Fruit fly (Drosophila melanogaster) whole organism, embryonic: ENCODE data around the gene CG16854.

ENCODE experiments used
- BEAF-32 ChIP-seq: fragments of 200-800 bp; sonication (Bioruptor generic); optimal IDR thresholded peaks from 3 replicates; lab custom pipeline; 2017; ENCODE audit warnings: missing biosample characterization, missing genetic modification characterization, mild to moderate bottlenecking, moderate library complexity, missing genetic modification reagents
- Bgb ChIP-seq: fragments of 200-800 bp; sonication (Bioruptor generic); IDR thresholded peaks from 2 replicates; pipeline ENCODE4 v1.3.6; 2022; ENCODE audit warnings: missing biosample characterization, missing genetic modification characterization; ENCODE audit not compliant: partially characterized antibody
- CG10267 ChIP-seq: fragments of 200-800 bp; sonication (Bioruptor generic); optimal IDR thresholded peaks from 2 replicates; lab custom pipeline; 2018; ENCODE audit warnings: missing biosample characterization, mild to moderate bottlenecking, missing genetic modification characterization, moderate library complexity
- CG13287 ChIP-seq: fragments of 200-800 bp; sonication (Bioruptor generic); IDR thresholded peaks from 2 replicates; pipeline ENCODE4 v1.3.6; 2022; ENCODE audit warnings: missing biosample characterization, missing genetic modification characterization; ENCODE audit not compliant: partially characterized antibody
- CG14710 ChIP-seq: fragments of 200-800 bp; sonication (Bioruptor generic); optimal IDR thresholded peaks from 3 replicates; lab custom pipeline; 2019; ENCODE audit warnings: missing biosample characterization, mild to moderate bottlenecking, missing genetic modification characterization, moderate library complexity
- CG2116 ChIP-seq: fragments of 200-800 bp; sonication (Bioruptor generic); optimal IDR thresholded peaks from 3 replicates; lab custom pipeline; 2018; ENCODE audit warnings: missing biosample characterization, mild to moderate bottlenecking, missing genetic modification characterization
- CG4617 ChIP-seq: fragments of 200-800 bp; sonication (Bioruptor generic); optimal IDR thresholded peaks from 3 replicates; lab custom pipeline; 2016; ENCODE audit warnings: missing biosample characterization, missing genetic modification characterization, borderline replicate concordance
- CG7357 ChIP-seq: fragments of 200-800 bp; sonication (Bioruptor generic); IDR thresholded peaks from 3 replicates; pipeline ENCODE4 v1.3.6; 2022; ENCODE audit warnings: missing biosample characterization, missing genetic modification characterization
- CG9797 ChIP-seq: fragments of 200-800 bp; sonication (Bioruptor generic); optimal IDR thresholded peaks from 3 replicates; lab custom pipeline; 2018; ENCODE audit warnings: missing biosample characterization, mild to moderate bottlenecking, missing genetic modification characterization
- Doc3 ChIP-seq: fragments of 200-800 bp; sonication (Bioruptor generic); IDR thresholded peaks from 3 replicates; pipeline ENCODE4 v1.3.6; 2022; ENCODE audit warnings: missing biosample characterization, missing genetic modification characterization; ENCODE audit not compliant: partially characterized antibody
- ERR ChIP-seq: fragments of 200-800 bp; sonication (Bioruptor generic); optimal IDR thresholded peaks from 2 replicates; lab custom pipeline; 2016; ENCODE audit warnings: missing biosample characterization, missing genetic modification characterization
- HLH3B ChIP-seq: fragments of 200-800 bp; sonication (Bioruptor generic); IDR thresholded peaks from 2 replicates; pipeline ENCODE4 v1.3.6; 2022; ENCODE audit warnings: missing biosample characterization, missing genetic modification characterization
- HLH4C ChIP-seq: fragments of 200-800 bp; sonication (Bioruptor generic); IDR thresholded peaks from 3 replicates; pipeline ENCODE4 v1.3.6; 2022; ENCODE audit warnings: missing biosample characterization, missing genetic modification characterization; ENCODE audit not compliant: partially characterized antibody
- MBD-R2 ChIP-seq: fragments of 200-800 bp; sonication (Bioruptor generic); IDR thresholded peaks from 2 replicates; pipeline ENCODE4 v1.3.6; 2022; ENCODE audit warnings: missing biosample characterization, missing genetic modification characterization
- Med ChIP-seq: fragments of 200-800 bp; sonication (Bioruptor generic); peaks from one replicate; lab custom pipeline; 2016; ENCODE audit warnings: missing biosample characterization, missing genetic modification characterization, mild to moderate bottlenecking, inconsistent platforms, moderate library complexity
- Sry-δ ChIP-seq: fragments of 200-800 bp; sonication (Bioruptor generic); optimal IDR thresholded peaks from 2 replicates; lab custom pipeline; 2016; ENCODE audit warnings: missing biosample characterization, missing genetic modification characterization
- YL-1 ChIP-seq: fragments of 200-800 bp; sonication (Bioruptor generic); optimal IDR thresholded peaks from 3 replicates; lab custom pipeline; 2017; ENCODE audit warnings: missing biosample characterization, mild to moderate bottlenecking, missing genetic modification characterization
- ac ChIP-seq: fragments of 200-800 bp; sonication (Bioruptor generic); optimal IDR thresholded peaks from 3 replicates; lab custom pipeline; 2017; ENCODE audit warnings: missing biosample characterization, mild to moderate bottlenecking, missing genetic modification characterization
- amos ChIP-seq: fragments of 200-800 bp; sonication (Bioruptor generic); IDR thresholded peaks from 2 replicates; pipeline ENCODE4 v1.3.6; 2022; ENCODE audit warnings: missing biosample characterization, missing genetic modification characterization; ENCODE audit not compliant: partially characterized antibody
- bbx ChIP-seq: fragments of 200-800 bp; sonication (Bioruptor generic); IDR thresholded peaks from 2 replicates; pipeline ENCODE4 v1.3.6; 2022; ENCODE audit warnings: missing biosample characterization, missing genetic modification characterization; ENCODE audit not compliant: partially characterized antibody
- ci ChIP-seq: fragments of 200-800 bp; sonication (Bioruptor generic); IDR thresholded peaks from 3 replicates; pipeline ENCODE4 v1.3.6; 2022; ENCODE audit warnings: missing biosample characterization, missing genetic modification characterization
- croc ChIP-seq: fragments of 200-800 bp; sonication (Bioruptor generic); conservative IDR thresholded peaks from 3 replicates; pipeline ENCODE4 v1.3.6; 2022; ENCODE audit warnings: missing biosample characterization, missing genetic modification characterization
- crp ChIP-seq, 2 experiments: fragments of 200-800 bp; sonication (Bioruptor generic); optimal IDR thresholded peaks; 2 replicates in 1 of 2; 3 replicates in 1 of 2; lab custom pipeline; 2017; ENCODE audit warnings: missing biosample characterization in 2 of 2, missing genetic modification characterization in 2 of 2, mild to moderate bottlenecking in 1 of 2, moderate library complexity in 1 of 2
- fd96Cb ChIP-seq: fragments of 200-800 bp; sonication (Bioruptor generic); optimal IDR thresholded peaks from 2 replicates; lab custom pipeline; 2018; ENCODE audit warnings: missing biosample characterization, mild to moderate bottlenecking, missing genetic modification characterization, moderate library complexity
- grau ChIP-seq: fragments of 200-800 bp; optimal IDR thresholded peaks from 3 replicates; lab custom pipeline; 2019; ENCODE audit warnings: missing biosample characterization, mild to moderate bottlenecking, missing genetic modification characterization, moderate library complexity
- hbn ChIP-seq: fragments of 200-800 bp; sonication (Bioruptor generic); IDR thresholded peaks from 2 replicates; pipeline ENCODE4 v1.3.6; 2022; ENCODE audit warnings: missing biosample characterization, missing genetic modification characterization; ENCODE audit not compliant: partially characterized antibody
- nerfin-2 ChIP-seq: fragments of 200-800 bp; sonication (Bioruptor generic); IDR thresholded peaks from 2 replicates; pipeline ENCODE4 v1.3.6; 2022; ENCODE audit warnings: missing biosample characterization, missing genetic modification characterization; ENCODE audit not compliant: partially characterized antibody
- nmo ChIP-seq: fragments of 200-800 bp; sonication (Bioruptor generic); optimal IDR thresholded peaks from 2 replicates; lab custom pipeline; 2018; ENCODE audit warnings: missing biosample characterization, mild to moderate bottlenecking, missing genetic modification characterization, moderate library complexity
- pzg ChIP-seq: fragments of 200-800 bp; sonication (Bioruptor generic); optimal IDR thresholded peaks from 3 replicates; lab custom pipeline; 2018; ENCODE audit warnings: missing biosample characterization, mild to moderate bottlenecking, missing genetic modification characterization, moderate library complexity
- sens ChIP-seq: fragments of 200-800 bp; sonication (Bioruptor generic); peaks from one replicate; lab custom pipeline; 2016; ENCODE audit warnings: missing biosample characterization, missing genetic modification characterization
- sens-2 ChIP-seq: fragments of 200-800 bp; sonication (Bioruptor generic); IDR thresholded peaks from 2 replicates; pipeline ENCODE4 v1.3.6; 2022; ENCODE audit warnings: missing biosample characterization, missing genetic modification characterization
- slou ChIP-seq: fragments of 200-800 bp; sonication (Bioruptor generic); optimal IDR thresholded peaks from 3 replicates; lab custom pipeline; 2016; ENCODE audit warnings: missing biosample characterization, missing genetic modification characterization
- sna ChIP-seq: fragments of 200-800 bp; sonication (Bioruptor generic); IDR thresholded peaks from 2 replicates; pipeline ENCODE4 v1.3.6; 2022; ENCODE audit warnings: missing biosample characterization, missing genetic modification characterization; ENCODE audit not compliant: partially characterized antibody
- stwl ChIP-seq: fragments of 200-800 bp; sonication (Bioruptor generic); optimal IDR thresholded peaks from 3 replicates; lab custom pipeline; 2018; ENCODE audit warnings: missing biosample characterization, mild to moderate bottlenecking, missing genetic modification characterization, moderate library complexity
- trem ChIP-seq: fragments of 200-800 bp; optimal IDR thresholded peaks from 3 replicates; lab custom pipeline; 2019; ENCODE audit warnings: missing biosample characterization, mild to moderate bottlenecking, missing genetic modification characterization, moderate library complexity
- ttk ChIP-seq: fragments of 200-800 bp; sonication (Bioruptor generic); IDR thresholded peaks from 2 replicates; pipeline ENCODE4 v2.1.2; 2022; ENCODE audit warnings: missing biosample characterization, missing genetic modification characterization
- unc-4 ChIP-seq: fragments of 200-800 bp; sonication (Bioruptor generic); IDR thresholded peaks from 2 replicates; pipeline ENCODE4 v1.3.6; 2022; ENCODE audit warnings: missing biosample characterization, missing genetic modification characterization; ENCODE audit not compliant: partially characterized antibody

CG16854 gene

DNA sequence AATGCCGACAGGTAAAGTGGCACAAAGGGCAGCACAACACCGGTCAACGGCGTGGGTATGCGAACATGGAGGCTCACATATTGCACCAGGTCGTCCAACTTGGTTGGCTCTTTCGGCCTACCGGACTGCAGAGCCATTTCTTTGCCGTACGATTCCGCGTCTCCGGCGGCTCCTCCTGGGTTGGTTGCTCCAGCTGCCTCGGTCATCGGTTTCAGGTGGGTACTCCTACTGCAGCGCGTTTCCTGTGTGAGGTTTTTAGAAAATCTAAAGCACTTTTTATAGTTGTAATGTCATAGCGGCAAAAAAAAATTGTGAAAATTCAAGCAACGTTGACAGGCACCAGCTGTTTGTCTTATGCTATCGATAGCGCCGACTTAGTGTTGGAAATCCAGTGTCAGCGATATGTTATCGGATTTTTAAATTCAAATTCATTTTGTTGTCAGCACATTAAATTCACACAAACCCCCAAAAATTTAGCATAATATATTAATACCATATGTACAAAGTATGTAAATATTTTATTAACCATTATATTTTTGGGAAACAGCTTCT is 33.5 kb downstream of the CG16854 start, which contains the start of gene CG6230 (continued):
- TF ChIP-seq MBD-R2 (GFP tag; lab: Robert Waterston, UW) (peak; percentile 88), ci (GFP tag; lab: Robert Waterston, UW) (peak; percentile 30; the same call in 1 of the 3 replicates), nerfin-2 (GFP tag; lab: Robert Waterston, UW) (peak; percentile 70), sna (GFP tag; lab: Robert Waterston, UW) (peak; percentile 60), sens-2 (GFP tag; lab: Robert Waterston, UW) (no peak), nmo (GFP tag; lab: Kevin White, UChicago) (peak; percentile 9), croc (GFP tag; lab: Robert Waterston, UW) (no peak), sens (GFP tag; lab: Kevin White, UChicago) (peak; percentile 27), HLH4C (GFP tag; lab: Robert Waterston, UW) (peak; percentile 63), ac (GFP tag; lab: Kevin White, UChicago) (no peak), fd96Cb (tag; lab: Kevin White, UChicago) (no peak), Doc3 (peak; percentile 51; the same call in 1 of the 3 replicates), pzg (GFP tag; lab: Kevin White, UChicago) (peak; percentile 54), CG13287 (GFP tag; lab: Robert Waterston, UW) (peak; percentile 77), crp (GFP tag; optimal IDR thresholded peaks at IDR 0.05; lab: Kevin White, UChicago) (peak; percentile 31 to 91), ERR (GFP tag; lab: Kevin White, UChicago) (no peak), amos (GFP tag; lab: Robert Waterston, UW) (peak; percentile 71), CG14710 (peak; percentile 3), stwl (tag; lab: Kevin White, UChicago) (peak; percentile 40), hbn (peak; percentile 55; the same call in 1 of the 2 replicates), CG9797 (GFP tag; lab: Kevin White, UChicago) (peak; percentile 18), BEAF-32 (peak; percentile 70), trem (tag; lab: Kevin White, UChicago) (peak; percentile 24), bbx (GFP tag; lab: Robert Waterston, UW) (peak; percentile 73), unc-4 (GFP tag; lab: Robert Waterston, UW) (peak; percentile 68), Bgb (GFP tag; lab: Robert Waterston, UW) (peak; percentile 71), CG4617 (GFP tag; lab: Kevin White, UChicago) (peak; percentile 59), YL-1 (GFP tag; lab: Kevin White, UChicago) (peak; percentile 66), CG2116 (GFP tag; lab: Kevin White, UChicago) (peak; percentile 86), CG7357 (GFP tag; lab: Robert Waterston, UW) (no peak), CG10267 (tag; lab: Kevin White, UChicago) (peak; percentile 92), Sry-δ (GFP tag; lab: Kevin White, UChicago) (peak; percentile 61)

DNA sequence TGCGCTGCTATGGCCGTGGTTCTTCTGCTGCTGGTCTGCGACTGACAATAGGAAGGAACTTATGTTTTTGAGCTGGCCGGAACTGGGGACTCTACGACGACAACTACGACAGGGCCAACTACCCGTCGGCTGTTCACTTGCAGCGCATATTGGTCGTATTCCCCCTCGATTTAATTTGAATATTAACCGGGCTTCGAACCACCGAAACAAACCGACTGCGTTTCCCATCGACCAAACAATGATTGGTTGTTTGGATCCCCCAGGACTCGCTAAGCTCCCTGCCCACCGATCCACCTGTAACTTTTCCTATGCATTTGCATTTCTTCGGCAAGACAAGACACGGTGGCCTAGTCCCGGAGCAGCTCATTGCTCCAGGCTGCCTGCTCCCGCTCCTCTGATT is 35.1 kb downstream of the CG16854 start, which contains the start of gene Dnaaf4:
Gene Dnaaf4, minus strand, starts transcription at position 101 of the 400 bp plus-strand sequence.
- TF ChIP-seq ttk (GFP tag; lab: Robert Waterston, UW) (0 out of 2 replicates have a peak, but pooled peaks have one; percentile 12), Med (GFP tag; lab: Kevin White, UChicago) (peak; percentile 31), grau (no peak), nerfin-2 (GFP tag; lab: Robert Waterston, UW) (0 out of 2 replicates have a peak, but pooled peaks have one; percentile 23), slou (no peak), HLH3B (GFP tag; lab: Robert Waterston, UW) (no peak)
- TF ChIP-seq, all 482 proteins: peak for 3
